Worm (Caenorhabditis elegans): ENCODE results near the gene C29E4.12.

ce11 chrIII:7933235-7933634 lies 7.7 kb upstream of the C29E4.12 start, which contains the start of gene ran-2:
- no peak for TF ChIP-seq tbx-11 (GFP tag; IDR thresholded peaks at IDR 0.05)
- no peak for TF ChIP-seq sea-1 (GFP tag; conservative IDR thresholded peaks at IDR 0.05)
- TF ChIP-seq ceh-13 (GFP tag; optimal IDR thresholded peaks at IDR 0.05): no peak
- no peak for TF ChIP-seq hmg-4 (GFP tag; optimal IDR thresholded peaks at IDR 0.05)
- no peak for TF ChIP-seq aly-1 (tag; optimal IDR thresholded peaks at IDR 0.05)
- no peak for TF ChIP-seq ama-1 (optimal IDR thresholded peaks at IDR 0.05)
- TF ChIP-seq flt-1 (GFP tag; IDR thresholded peaks at IDR 0.05): no peak
- TF ChIP-seq hmbx-1 (tag; optimal IDR thresholded peaks at IDR 0.05): no peak
- no peak for TF ChIP-seq tbx-37 (GFP tag; conservative IDR thresholded peaks at IDR 0.05)
- no peak for TF ChIP-seq tra-4 (tag; optimal IDR thresholded peaks at IDR 0.05)
- no peak for TF ChIP-seq ceh-36 (tag; optimal IDR thresholded peaks at IDR 0.05)
- no peak for TF ChIP-seq hnd-1 (tag; optimal IDR thresholded peaks at IDR 0.05)
- TF ChIP-seq B0310.2 (tag; optimal IDR thresholded peaks at IDR 0.05): no peak

All from whole organism, early embryonic.